Worm (Caenorhabditis elegans): Measurements from ENCODE around the gene R02F2.7.

- TF ChIP-seq lsy-12 (tag; optimal IDR thresholded peaks at IDR 0.05) (no peak), nhr-25 (tag; optimal IDR thresholded peaks at IDR 0.05) (no peak), unc-62 (GFP tag; optimal IDR thresholded peaks at IDR 0.05) (no peak), nhr-237 (tag; optimal IDR thresholded peaks at IDR 0.05) (no peak), egl-27 (tag; optimal IDR thresholded peaks at IDR 0.05) (no peak), lin-15B (tag; optimal IDR thresholded peaks at IDR 0.05) (no peak), ama-1 (optimal IDR thresholded peaks at IDR 0.05) (no peak), nfya-1 (tag; optimal IDR thresholded peaks at IDR 0.05; ENCODE audit: insufficient read depth) (no peak), tbx-2 (tag; optimal IDR thresholded peaks at IDR 0.05) (no peak), skn-1 (tag; optimal IDR thresholded peaks at IDR 0.05) (no peak), nhr-76 (tag; optimal IDR thresholded peaks at IDR 0.05) (no peak)
Observed at ce11 chrIII:5525973-5526372, 42.4 kb upstream of the R02F2.7 start, which contains the start of gene dex-1.
